Worm (Caenorhabditis elegans) whole organism, L3 larva: ENCODE results near the gene F40G12.11.

Experiments
- R02D3.7 ChIP-seq: fragments of 150-350 bp; optimal IDR thresholded peaks from 2 replicates; lab custom pipeline; 2014; ENCODE audit warnings: missing biosample characterization, missing genetic modification characterization
- ZK546.5 ChIP-seq: sonication (generic microtip); optimal IDR thresholded peaks from 2 replicates; lab custom pipeline; 2017; ENCODE audit warnings: missing biosample characterization, missing genetic modification characterization
- aly-2 ChIP-seq: fragments of 150-350 bp; optimal IDR thresholded peaks from 2 replicates; lab custom pipeline; 2014; ENCODE audit warnings: missing biosample characterization, missing genetic modification characterization
- ama-1 ChIP-seq: fragments of 150-350 bp; optimal IDR thresholded peaks from 2 replicates; lab custom pipeline; 2018
- ceh-16 ChIP-seq: sonication (generic microtip); optimal IDR thresholded peaks from 2 replicates; lab custom pipeline; 2017; ENCODE audit warnings: missing biosample characterization, missing genetic modification characterization
- ceh-28 ChIP-seq: fragments of 150-350 bp; optimal IDR thresholded peaks from 2 replicates; lab custom pipeline; 2014; ENCODE audit warnings: missing biosample characterization, missing genetic modification reagents, missing genetic modification characterization
- ceh-82 ChIP-seq: fragments of 150-350 bp; optimal IDR thresholded peaks from 2 replicates; lab custom pipeline; 2014; ENCODE audit warnings: missing biosample characterization, missing genetic modification characterization
- ceh-9 ChIP-seq: sonication (generic microtip); optimal IDR thresholded peaks from 2 replicates; lab custom pipeline; 2018; ENCODE audit warnings: missing biosample characterization, missing genetic modification characterization
- daf-12 ChIP-seq: fragments of 150-350 bp; optimal IDR thresholded peaks from 2 replicates; lab custom pipeline; 2014; ENCODE audit warnings: missing biosample characterization, missing genetic modification reagents, missing genetic modification characterization
- egl-27 ChIP-seq: sonication (generic microtip); optimal IDR thresholded peaks from 4 replicates; lab custom pipeline; 2017; ENCODE audit warnings: missing biosample characterization, missing genetic modification reagents, missing genetic modification characterization
- egl-5 ChIP-seq: fragments of 150-350 bp; optimal IDR thresholded peaks from 2 replicates; lab custom pipeline; 2017; ENCODE audit warnings: missing biosample characterization, missing genetic modification reagents, missing genetic modification characterization, inconsistent platforms
- elt-1 ChIP-seq: fragments of 150-350 bp; optimal IDR thresholded peaks from 2 replicates; lab custom pipeline; 2014; ENCODE audit warnings: missing biosample characterization, missing genetic modification characterization
- elt-2 ChIP-seq: sonication (generic microtip); optimal IDR thresholded peaks from 2 replicates; lab custom pipeline; 2016; ENCODE audit warnings: missing genetic modification reagents, mild to moderate bottlenecking, missing genetic modification characterization, missing compliant biosample characterization
- elt-3 ChIP-seq, 3 experiments: fragments of 150-350 bp in 1 of 3; sonication (generic microtip) in 2 of 3; optimal IDR thresholded peaks; 2 replicates in 2 of 3; 4 replicates in 1 of 3; lab custom pipeline; 2014 to 2017; ENCODE audit warnings: missing biosample characterization in 3 of 3, missing genetic modification characterization in 3 of 3
- fkh-2 ChIP-seq: fragments of 150-350 bp; optimal IDR thresholded peaks from 2 replicates; lab custom pipeline; 2014; ENCODE audit warnings: missing biosample characterization, missing genetic modification reagents, missing genetic modification characterization
- jun-1 ChIP-seq: fragments of 150-350 bp; optimal IDR thresholded peaks from 2 replicates; lab custom pipeline; 2014; ENCODE audit warnings: missing biosample characterization, missing genetic modification reagents, missing genetic modification characterization
- lin-15B ChIP-seq: fragments of 150-350 bp; optimal IDR thresholded peaks from 2 replicates; lab custom pipeline; 2014; ENCODE audit warnings: missing biosample characterization, missing genetic modification characterization
- lin-39 ChIP-seq: fragments of 150-350 bp; optimal IDR thresholded peaks from 2 replicates; lab custom pipeline; 2018; ENCODE audit warnings: missing biosample characterization, missing genetic modification reagents, missing genetic modification characterization
- lsy-12 ChIP-seq: sonication (generic microtip); optimal IDR thresholded peaks from 2 replicates; lab custom pipeline; 2016; ENCODE audit warnings: mild to moderate bottlenecking, missing genetic modification characterization, missing compliant biosample characterization
- mdl-1 ChIP-seq: fragments of 150-350 bp; optimal IDR thresholded peaks from 2 replicates; lab custom pipeline; 2014; ENCODE audit warnings: missing biosample characterization, missing genetic modification characterization
- mml-1 ChIP-seq: fragments of 150-350 bp; sonication (generic microtip); optimal IDR thresholded peaks from 3 replicates; lab custom pipeline; 2014; ENCODE audit warnings: missing biosample characterization, missing genetic modification characterization
- nhr-11 ChIP-seq: fragments of 150-350 bp; optimal IDR thresholded peaks from 2 replicates; lab custom pipeline; 2014; ENCODE audit warnings: missing biosample characterization, missing genetic modification characterization
- nhr-12 ChIP-seq: fragments of 150-350 bp; optimal IDR thresholded peaks from 2 replicates; lab custom pipeline; 2014; ENCODE audit warnings: missing biosample characterization, missing genetic modification characterization
- nhr-23 ChIP-seq: fragments of 150-350 bp; optimal IDR thresholded peaks from 2 replicates; lab custom pipeline; 2014; ENCODE audit warnings: missing biosample characterization, missing genetic modification reagents, missing genetic modification characterization
- nhr-237 ChIP-seq: fragments of 150-350 bp; optimal IDR thresholded peaks from 2 replicates; lab custom pipeline; 2014; ENCODE audit warnings: missing biosample characterization, missing genetic modification characterization
- nhr-25 ChIP-seq: sonication (generic microtip); optimal IDR thresholded peaks from 2 replicates; lab custom pipeline; 2017; ENCODE audit warnings: missing biosample characterization, missing genetic modification characterization
- nhr-28 ChIP-seq: fragments of 150-350 bp; optimal IDR thresholded peaks from 2 replicates; lab custom pipeline; 2014; ENCODE audit warnings: missing biosample characterization, missing genetic modification characterization
- nhr-67 ChIP-seq: fragments of 150-350 bp; optimal IDR thresholded peaks from 2 replicates; lab custom pipeline; 2014; ENCODE audit warnings: missing biosample characterization, missing genetic modification characterization
- nhr-76 ChIP-seq: fragments of 150-350 bp; sonication (generic microtip); optimal IDR thresholded peaks from 5 replicates; lab custom pipeline; 2014; ENCODE audit warnings: missing biosample characterization, missing genetic modification characterization
- nhr-77 ChIP-seq: fragments of 150-350 bp; optimal IDR thresholded peaks from 2 replicates; lab custom pipeline; 2014; ENCODE audit warnings: missing biosample characterization, missing genetic modification characterization
- pha-4 ChIP-seq: fragments of 150-350 bp; optimal IDR thresholded peaks from 2 replicates; lab custom pipeline; 2014; ENCODE audit warnings: missing biosample characterization, missing genetic modification reagents, missing genetic modification characterization
- pqm-1 ChIP-seq: fragments of 150-350 bp; optimal IDR thresholded peaks from 2 replicates; lab custom pipeline; 2017; ENCODE audit warnings: missing biosample characterization, missing genetic modification characterization, inconsistent platforms
- sea-2 ChIP-seq: fragments of 150-350 bp; sonication (generic microtip); optimal IDR thresholded peaks from 4 replicates; lab custom pipeline; 2014; ENCODE audit warnings: missing biosample characterization, missing genetic modification reagents, missing genetic modification characterization
- snpc-4 ChIP-seq: fragments of 150-350 bp; optimal IDR thresholded peaks from 2 replicates; lab custom pipeline; 2014; ENCODE audit warnings: missing biosample characterization, missing genetic modification characterization
- tbx-2 ChIP-seq: sonication (generic microtip); optimal IDR thresholded peaks from 2 replicates; lab custom pipeline; 2016; ENCODE audit warnings: mild to moderate bottlenecking, missing genetic modification characterization, missing compliant biosample characterization
- unc-62 ChIP-seq: fragments of 150-350 bp; sonication (generic microtip); optimal IDR thresholded peaks from 4 replicates; lab custom pipeline; 2014; ENCODE audit warnings: missing biosample characterization, missing genetic modification reagents, missing genetic modification characterization
- ztf-11 ChIP-seq: fragments of 150-350 bp; optimal IDR thresholded peaks from 2 replicates; lab custom pipeline; 2014; ENCODE audit warnings: missing biosample characterization, missing genetic modification characterization
- ztf-4 ChIP-seq: fragments of 150-350 bp; optimal IDR thresholded peaks from 2 replicates; lab custom pipeline; 2014; ENCODE audit warnings: missing biosample characterization, missing genetic modification characterization

Gene F40G12.11

DNA sequence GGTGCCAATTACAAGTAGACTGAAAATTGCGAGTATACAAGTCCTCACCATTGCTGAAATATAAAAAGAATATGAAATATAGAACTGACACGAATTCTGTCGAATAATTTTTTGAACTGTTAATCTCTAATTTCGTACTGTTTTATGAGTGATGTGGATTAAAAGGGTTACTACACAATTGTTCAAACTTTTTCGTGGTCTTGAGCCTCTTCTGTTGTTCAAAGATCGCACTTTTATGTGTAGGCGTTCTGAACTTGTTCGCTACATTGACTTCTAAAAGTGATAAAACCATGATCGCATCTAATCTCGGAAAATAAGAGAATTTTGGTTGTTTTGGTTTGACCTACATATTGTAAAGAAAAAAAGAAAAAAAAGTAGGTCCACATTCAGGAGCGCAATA, 37.9 kb upstream of the F40G12.11 start, which contains the start of gene K02E11.4:
Gene K02E11.4, minus strand, starts transcription at position 101 of the 400 bp plus-strand sequence.
- TF ChIP-seq ztf-11 (tag; lab: Kevin White, UChicago): no peak
- TF ChIP-seq, all 47 proteins: peak for 0

DNA sequence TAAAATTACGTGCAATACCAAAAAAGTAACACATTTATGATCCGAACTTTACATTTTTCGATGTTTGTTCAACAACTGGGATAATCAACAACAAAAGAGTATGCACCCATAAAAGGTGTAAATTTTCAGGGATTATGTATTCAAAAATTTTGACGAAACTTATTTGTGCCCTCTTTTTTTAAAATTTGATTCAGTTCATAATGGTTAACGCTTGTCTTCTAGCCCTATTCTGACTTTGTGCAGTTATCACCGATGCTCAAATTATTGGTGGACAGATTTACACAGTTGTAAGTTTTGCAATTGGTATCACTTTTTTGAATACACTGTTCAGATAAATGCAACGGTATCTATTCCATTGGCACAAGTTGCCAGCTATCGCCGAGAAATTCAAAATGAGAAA, 37.3 kb upstream of the F40G12.11 start, which contains the start of gene K02E11.6:
Gene K02E11.6, plus strand, starts transcription at position 149 of the 400 bp plus-strand sequence.
- TF ChIP-seq R02D3.7 (tag; lab: Kevin White, UChicago) (no peak), nhr-237 (tag; lab: Kevin White, UChicago) (no peak), fkh-2 (tag; lab: Kevin White, UChicago) (no peak), nhr-23 (no peak), nhr-67 (tag; lab: Kevin White, UChicago) (no peak), elt-1 (tag; lab: Kevin White, UChicago) (no peak), pha-4 (no peak), elt-2 (no peak), jun-1 (tag; lab: Kevin White, UChicago) (no peak), nhr-12 (no peak), lsy-12 (tag; lab: Kevin White, UChicago) (no peak), egl-5 (tag; lab: Kevin White, UChicago) (no peak), unc-62 (GFP tag; lab: Kevin White, UChicago) (no peak), nhr-76 (tag; lab: Kevin White, UChicago) (no peak), nhr-11 (no peak), ceh-28 (no peak), nhr-77 (tag; lab: Kevin White, UChicago) (no peak), mdl-1 (tag; lab: Kevin White, UChicago) (no peak), elt-3 (tag; optimal IDR thresholded peaks at IDR 0.05; lab: Kevin White, UChicago) (no peak), ztf-11 (tag; lab: Kevin White, UChicago) (no peak)

DNA sequence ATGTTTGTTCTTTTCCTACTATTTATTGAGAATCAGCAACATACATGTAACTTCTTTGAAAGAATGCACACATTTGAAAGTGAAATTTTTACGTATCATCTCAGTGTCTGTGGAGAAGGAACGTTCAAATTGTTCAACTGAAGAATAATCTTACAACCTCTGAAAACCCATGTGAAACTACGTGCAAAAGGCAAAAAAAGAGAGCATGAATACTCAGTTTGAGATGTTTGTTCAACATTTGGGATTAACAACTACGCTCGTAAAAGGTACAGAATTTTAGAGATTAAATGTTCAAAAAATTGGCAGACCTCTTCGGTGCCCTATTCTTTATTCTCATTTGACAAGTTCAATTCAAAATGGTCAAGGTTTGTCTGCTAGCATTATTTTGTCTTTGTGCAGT, 33.9 kb upstream of the F40G12.11 start, which contains the start of gene K02E11.5:
Gene K02E11.5, plus strand, starts transcription at position 301 of the 400 bp plus-strand sequence.
- TF ChIP-seq pha-4 (no peak), elt-1 (tag; lab: Kevin White, UChicago) (no peak), nhr-76 (tag; lab: Kevin White, UChicago) (no peak), ceh-28 (no peak), nhr-11 (no peak), nhr-28 (tag; lab: Kevin White, UChicago) (no peak), lin-39 (tag; lab: Kevin White, UChicago) (no peak)

DNA sequence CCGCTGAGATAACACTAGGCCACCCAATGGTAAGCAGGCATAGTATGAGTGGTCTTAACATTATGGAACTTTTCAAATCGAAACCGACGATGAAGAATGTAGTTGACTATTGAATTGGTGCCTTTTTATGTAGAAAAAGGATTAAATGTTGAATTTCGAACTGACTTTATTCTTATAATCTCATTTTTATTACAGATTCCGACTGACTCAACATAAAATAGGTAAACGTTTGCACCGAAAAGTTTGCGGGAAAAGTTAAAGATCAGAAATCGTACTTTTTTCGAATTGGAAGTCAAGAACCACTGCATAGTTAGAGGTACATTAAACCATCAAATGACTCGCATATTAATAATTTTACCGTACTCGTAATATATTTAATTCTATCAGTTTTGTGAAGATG, 31.8 kb upstream of the F40G12.11 start, which contains the start of gene K02E11.7:
Gene K02E11.7, minus strand, starts transcription at position 101 of the 400 bp plus-strand sequence.
- TF ChIP-seq elt-1 (tag; lab: Kevin White, UChicago) (no peak), snpc-4 (no peak), ceh-16 (tag; lab: Kevin White, UChicago) (no peak), sea-2 (GFP tag; lab: Kevin White, UChicago) (no peak), ztf-4 (tag; lab: Kevin White, UChicago) (no peak), jun-1 (tag; lab: Kevin White, UChicago) (no peak), elt-3 (tag; optimal IDR thresholded peaks at IDR 0.05; lab: Kevin White, UChicago) (no peak), nhr-237 (tag; lab: Kevin White, UChicago) (no peak), nhr-11 (no peak), pqm-1 (tag; lab: Kevin White, UChicago) (no peak), ceh-9 (tag; lab: Kevin White, UChicago) (no peak), tbx-2 (no peak)
- TF ChIP-seq, all 47 proteins: peak for 0

DNA sequence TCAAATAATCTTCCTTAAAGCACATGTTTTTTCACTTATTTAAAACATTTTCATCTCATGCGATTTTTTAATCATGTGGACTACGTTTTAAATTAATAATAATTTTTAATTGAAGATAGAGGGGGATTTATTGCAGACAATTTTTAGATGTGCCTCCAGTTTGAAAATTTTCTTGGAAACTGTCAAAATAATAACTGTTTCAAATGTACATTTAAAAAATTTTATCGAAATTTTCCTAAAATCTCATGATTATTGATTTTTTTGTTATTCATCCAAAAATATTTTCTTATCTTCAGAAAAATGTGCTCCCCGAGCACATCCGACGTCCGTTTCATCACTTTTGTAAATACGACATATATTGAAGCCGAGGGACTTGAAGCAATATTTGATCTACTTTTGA, 29.2 kb upstream of the F40G12.11 start, which contains the start of gene sre-8:
Gene sre-8, plus strand, starts transcription at position 301 of the 400 bp plus-strand sequence.
- TF ChIP-seq pha-4 (no peak), ZK546.5 (no peak), mml-1 (tag; lab: Kevin White, UChicago) (no peak), fkh-2 (tag; lab: Kevin White, UChicago) (no peak), ama-1 (lab: Kevin White, UChicago) (no peak), lin-15B (no peak), daf-12 (tag; lab: Kevin White, UChicago) (no peak), ceh-28 (no peak), nhr-76 (tag; lab: Kevin White, UChicago) (no peak), ceh-82 (no peak), aly-2 (tag; lab: Kevin White, UChicago) (no peak), mdl-1 (tag; lab: Kevin White, UChicago) (no peak), lin-39 (tag; lab: Kevin White, UChicago) (no peak), nhr-25 (no peak), ceh-16 (tag; lab: Kevin White, UChicago) (no peak), sea-2 (GFP tag; lab: Kevin White, UChicago) (no peak), egl-27 (tag; lab: Kevin White, UChicago) (no peak)
